Worm (Caenorhabditis elegans) whole organism, L3 larva: ENCODE results near the gene W02D7.5.

ENCODE experiments used
- aly-2 ChIP-seq: fragments of 150-350 bp; optimal IDR thresholded peaks from 2 replicates; lab custom pipeline; 2014; ENCODE audit warnings: missing biosample characterization, missing genetic modification characterization
- ama-1 ChIP-seq: fragments of 150-350 bp; optimal IDR thresholded peaks from 2 replicates; lab custom pipeline; 2018
- ceh-28 ChIP-seq: fragments of 150-350 bp; optimal IDR thresholded peaks from 2 replicates; lab custom pipeline; 2014; ENCODE audit warnings: missing biosample characterization, missing genetic modification reagents, missing genetic modification characterization
- ceh-82 ChIP-seq: fragments of 150-350 bp; optimal IDR thresholded peaks from 2 replicates; lab custom pipeline; 2014; ENCODE audit warnings: missing biosample characterization, missing genetic modification characterization
- ceh-9 ChIP-seq: sonication (generic microtip); optimal IDR thresholded peaks from 2 replicates; lab custom pipeline; 2018; ENCODE audit warnings: missing biosample characterization, missing genetic modification characterization
- egl-27 ChIP-seq: sonication (generic microtip); optimal IDR thresholded peaks from 4 replicates; lab custom pipeline; 2017; ENCODE audit warnings: missing biosample characterization, missing genetic modification reagents, missing genetic modification characterization
- egl-5 ChIP-seq: fragments of 150-350 bp; optimal IDR thresholded peaks from 2 replicates; lab custom pipeline; 2017; ENCODE audit warnings: missing biosample characterization, missing genetic modification reagents, missing genetic modification characterization, inconsistent platforms
- elt-1 ChIP-seq: fragments of 150-350 bp; optimal IDR thresholded peaks from 2 replicates; lab custom pipeline; 2014; ENCODE audit warnings: missing biosample characterization, missing genetic modification characterization
- elt-2 ChIP-seq: sonication (generic microtip); optimal IDR thresholded peaks from 2 replicates; lab custom pipeline; 2016; ENCODE audit warnings: missing genetic modification reagents, mild to moderate bottlenecking, missing genetic modification characterization, missing compliant biosample characterization
- fkh-10 ChIP-seq: sonication (generic microtip); optimal IDR thresholded peaks from 2 replicates; lab custom pipeline; 2017; ENCODE audit warnings: missing biosample characterization, missing genetic modification reagents, missing genetic modification characterization
- fkh-2 ChIP-seq: fragments of 150-350 bp; optimal IDR thresholded peaks from 2 replicates; lab custom pipeline; 2014; ENCODE audit warnings: missing biosample characterization, missing genetic modification reagents, missing genetic modification characterization
- fos-1 ChIP-seq: fragments of 150-350 bp; optimal IDR thresholded peaks from 2 replicates; lab custom pipeline; 2014; ENCODE audit warnings: missing biosample characterization, missing genetic modification characterization
- lin-15B ChIP-seq: fragments of 150-350 bp; optimal IDR thresholded peaks from 2 replicates; lab custom pipeline; 2014; ENCODE audit warnings: missing biosample characterization, missing genetic modification characterization
- lin-39 ChIP-seq: fragments of 150-350 bp; optimal IDR thresholded peaks from 2 replicates; lab custom pipeline; 2018; ENCODE audit warnings: missing biosample characterization, missing genetic modification reagents, missing genetic modification characterization
- mml-1 ChIP-seq: fragments of 150-350 bp; sonication (generic microtip); optimal IDR thresholded peaks from 3 replicates; lab custom pipeline; 2014; ENCODE audit warnings: missing biosample characterization, missing genetic modification characterization
- nfya-1 ChIP-seq: sonication (generic microtip); optimal IDR thresholded peaks from 2 replicates; lab custom pipeline; 2017; ENCODE audit warnings: missing genetic modification characterization, mild to moderate bottlenecking, missing compliant biosample characterization, antibody characterized with exemption, moderate library complexity; ENCODE audit not compliant: insufficient read depth
- nhr-11 ChIP-seq: fragments of 150-350 bp; optimal IDR thresholded peaks from 2 replicates; lab custom pipeline; 2014; ENCODE audit warnings: missing biosample characterization, missing genetic modification characterization
- nhr-12 ChIP-seq: fragments of 150-350 bp; optimal IDR thresholded peaks from 2 replicates; lab custom pipeline; 2014; ENCODE audit warnings: missing biosample characterization, missing genetic modification characterization
- nhr-23 ChIP-seq: fragments of 150-350 bp; optimal IDR thresholded peaks from 2 replicates; lab custom pipeline; 2014; ENCODE audit warnings: missing biosample characterization, missing genetic modification reagents, missing genetic modification characterization
- nhr-237 ChIP-seq: fragments of 150-350 bp; optimal IDR thresholded peaks from 2 replicates; lab custom pipeline; 2014; ENCODE audit warnings: missing biosample characterization, missing genetic modification characterization
- nhr-28 ChIP-seq: fragments of 150-350 bp; optimal IDR thresholded peaks from 2 replicates; lab custom pipeline; 2014; ENCODE audit warnings: missing biosample characterization, missing genetic modification characterization
- nhr-43 ChIP-seq: sonication (generic microtip); optimal IDR thresholded peaks from 2 replicates; lab custom pipeline; 2016; ENCODE audit warnings: mild to moderate bottlenecking, missing genetic modification characterization, missing compliant biosample characterization; ENCODE audit not compliant: poor library complexity, severe bottlenecking
- nhr-67 ChIP-seq: fragments of 150-350 bp; optimal IDR thresholded peaks from 2 replicates; lab custom pipeline; 2014; ENCODE audit warnings: missing biosample characterization, missing genetic modification characterization
- nhr-76 ChIP-seq: fragments of 150-350 bp; sonication (generic microtip); optimal IDR thresholded peaks from 5 replicates; lab custom pipeline; 2014; ENCODE audit warnings: missing biosample characterization, missing genetic modification characterization
- nhr-77 ChIP-seq: fragments of 150-350 bp; optimal IDR thresholded peaks from 2 replicates; lab custom pipeline; 2014; ENCODE audit warnings: missing biosample characterization, missing genetic modification characterization
- pha-4 ChIP-seq: fragments of 150-350 bp; optimal IDR thresholded peaks from 2 replicates; lab custom pipeline; 2014; ENCODE audit warnings: missing biosample characterization, missing genetic modification reagents, missing genetic modification characterization
- pqm-1 ChIP-seq: fragments of 150-350 bp; optimal IDR thresholded peaks from 2 replicates; lab custom pipeline; 2017; ENCODE audit warnings: missing biosample characterization, missing genetic modification characterization, inconsistent platforms
- sea-2 ChIP-seq: fragments of 150-350 bp; sonication (generic microtip); optimal IDR thresholded peaks from 4 replicates; lab custom pipeline; 2014; ENCODE audit warnings: missing biosample characterization, missing genetic modification reagents, missing genetic modification characterization
- skn-1 ChIP-seq: fragments of 150-350 bp; optimal IDR thresholded peaks from 2 replicates; lab custom pipeline; 2014; ENCODE audit warnings: missing biosample characterization, missing genetic modification characterization
- snpc-4 ChIP-seq: fragments of 150-350 bp; optimal IDR thresholded peaks from 2 replicates; lab custom pipeline; 2014; ENCODE audit warnings: missing biosample characterization, missing genetic modification characterization
- unc-39 ChIP-seq: sonication (generic microtip); optimal IDR thresholded peaks from 4 replicates; lab custom pipeline; 2017; ENCODE audit warnings: missing biosample characterization, missing genetic modification characterization
- unc-62 ChIP-seq: fragments of 150-350 bp; sonication (generic microtip); optimal IDR thresholded peaks from 4 replicates; lab custom pipeline; 2014; ENCODE audit warnings: missing biosample characterization, missing genetic modification reagents, missing genetic modification characterization
- ztf-11 ChIP-seq: fragments of 150-350 bp; optimal IDR thresholded peaks from 2 replicates; lab custom pipeline; 2014; ENCODE audit warnings: missing biosample characterization, missing genetic modification characterization

The W02D7.5 gene

DNA sequence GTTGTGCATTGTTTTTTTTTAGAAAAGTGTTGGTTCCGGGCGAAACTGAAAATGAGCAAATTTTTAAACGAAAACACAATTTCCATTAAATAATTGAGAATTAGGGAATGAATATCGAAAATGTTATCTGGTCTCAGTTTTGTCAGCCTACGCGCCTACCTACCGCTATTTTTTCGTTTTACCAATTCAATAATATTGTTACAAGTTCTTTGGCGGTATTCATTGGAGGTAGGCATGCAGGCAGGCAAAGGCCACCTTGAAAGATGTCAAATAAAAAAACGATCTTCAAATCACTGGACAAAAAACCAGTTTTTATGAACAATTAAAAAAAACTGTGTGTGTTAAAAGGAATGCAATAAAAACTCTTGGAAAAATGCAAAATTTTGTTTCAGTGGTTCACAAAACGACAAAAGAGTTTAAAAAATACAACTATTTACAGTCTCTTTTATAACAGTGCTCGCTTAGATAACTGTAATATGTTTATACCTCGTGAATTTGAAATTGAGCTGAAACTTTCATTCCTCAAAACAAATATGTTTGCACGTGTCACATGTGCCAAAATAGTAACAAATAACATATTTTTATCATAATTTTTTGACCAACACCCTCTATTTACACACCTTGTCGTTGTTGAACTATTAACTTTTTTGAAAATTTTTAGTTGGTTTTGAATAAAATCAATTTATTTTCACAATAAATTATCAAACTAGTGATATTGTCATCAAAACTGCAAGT lies 5.6 kb upstream of the W02D7.5 start, which contains the start of gene W02D7.11:
Gene W02D7.11 (minus strand): TSS at position 51 of the 735 bp plus-strand sequence.
- TF ChIP-seq pqm-1 (tag; lab: Kevin White, UChicago) (peak; percentile 9), pha-4 (peak; percentile 87), egl-5 (tag; lab: Kevin White, UChicago) (no peak), elt-2 (peak; percentile 36), lin-39 (tag; lab: Kevin White, UChicago) (no peak), fkh-2 (no peak), nhr-11 (tag; lab: Kevin White, UChicago) (no peak), ceh-9 (no peak), elt-1 (tag; lab: Kevin White, UChicago) (no peak), skn-1 (tag; lab: Kevin White, UChicago) (no peak), nhr-23 (tag; lab: Kevin White, UChicago) (no peak), nhr-76 (tag; lab: Kevin White, UChicago) (no peak), fos-1 (tag; lab: Kevin White, UChicago) (no peak)

DNA sequence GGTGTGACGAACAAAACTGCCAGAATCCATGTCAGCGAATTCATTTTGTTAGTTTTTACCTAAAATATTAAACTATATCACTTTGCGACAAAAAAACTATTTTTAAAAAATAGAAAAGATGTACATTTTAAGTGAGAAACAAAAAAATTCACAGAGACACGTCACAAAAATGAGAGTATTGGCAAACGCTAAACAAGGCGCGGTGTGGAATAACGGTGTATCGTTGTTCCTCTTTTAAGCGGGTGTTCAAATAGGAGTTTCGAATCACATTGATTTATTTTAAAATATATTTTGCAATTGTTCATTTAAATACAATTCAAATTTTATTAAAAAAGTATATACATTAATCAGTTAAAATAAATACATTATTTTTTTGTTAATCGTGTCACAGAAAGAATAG lies 3.5 kb upstream of the W02D7.5 start, which contains the start of gene sel-9:
Gene sel-9 (minus strand): TSS at position 59 of the 400 bp plus-strand sequence.
- TF ChIP-seq nfya-1 (tag; lab: Kevin White, UChicago) (peak; percentile 54), fkh-10 (GFP tag; lab: Kevin White, UChicago) (no peak), nhr-237 (tag; lab: Kevin White, UChicago) (no peak), elt-2 (peak; percentile 22), lin-15B (tag; lab: Kevin White, UChicago) (peak; percentile 74), aly-2 (tag; lab: Kevin White, UChicago) (no peak), ceh-28 (tag; lab: Kevin White, UChicago) (peak; percentile 9), nhr-23 (tag; lab: Kevin White, UChicago) (peak; percentile 46), ceh-9 (no peak), pha-4 (peak; percentile 60), nhr-12 (tag; lab: Kevin White, UChicago) (no peak), nhr-43 (no peak), skn-1 (tag; lab: Kevin White, UChicago) (peak; percentile 16)

DNA sequence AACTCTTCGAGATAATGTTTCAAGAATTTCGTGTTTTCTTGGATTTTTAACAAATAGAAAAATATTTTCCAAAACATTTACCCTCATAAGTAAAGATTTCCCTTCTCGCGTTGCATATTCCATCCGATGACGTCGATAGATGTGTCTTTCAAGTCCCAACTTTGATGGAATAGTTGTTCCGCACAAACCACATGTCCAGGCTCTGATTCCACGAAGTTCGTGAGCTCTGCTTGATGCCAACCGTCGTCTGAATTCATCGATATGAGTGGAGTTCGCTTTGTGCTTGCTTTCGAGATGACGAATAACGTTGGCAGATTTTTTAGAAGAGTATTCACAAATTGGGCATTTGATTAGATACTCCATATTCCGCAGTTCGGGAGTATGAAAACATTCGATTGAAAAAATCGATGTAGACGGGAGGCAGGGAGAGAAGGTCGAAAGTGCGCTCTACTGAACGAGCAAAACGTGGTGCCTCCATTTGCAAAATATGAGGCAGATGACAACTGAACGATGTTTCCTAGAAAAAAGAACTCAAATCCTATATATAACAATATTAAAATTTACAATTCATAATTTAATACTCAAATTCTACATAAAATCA lies 2.0 kb upstream of the W02D7.5 start, which contains the start of gene W02D7.6:
Gene W02D7.6 (minus strand): TSS at position 573 of the 601 bp plus-strand sequence.
- peak; percentile 70 for TF ChIP-seq ama-1 (lab: Kevin White, UChicago)
- TF ChIP-seq nhr-23 (tag; lab: Kevin White, UChicago) = peak; percentile 5
- no peak for TF ChIP-seq fkh-2
- TF ChIP-seq lin-15B (tag; lab: Kevin White, UChicago) = peak; percentile 26
- TF ChIP-seq ztf-11 (tag; lab: Kevin White, UChicago) = no peak
- peak; percentile 38 for TF ChIP-seq snpc-4 (tag; lab: Kevin White, UChicago)
- TF ChIP-seq elt-2 = peak; percentile 13
- TF ChIP-seq nfya-1 (tag; lab: Kevin White, UChicago) = peak; percentile 19
- peak; percentile 8 for TF ChIP-seq pqm-1 (tag; lab: Kevin White, UChicago)
- peak; percentile 22 for TF ChIP-seq ceh-28 (tag; lab: Kevin White, UChicago)
- TF ChIP-seq ceh-82 (tag; lab: Kevin White, UChicago) = no peak
- peak; percentile 23 for TF ChIP-seq pha-4
- TF ChIP-seq aly-2 (tag; lab: Kevin White, UChicago) = no peak
- no peak for TF ChIP-seq nhr-77 (tag; lab: Kevin White, UChicago)
- TF ChIP-seq, all 47 proteins: peak for 9

DNA sequence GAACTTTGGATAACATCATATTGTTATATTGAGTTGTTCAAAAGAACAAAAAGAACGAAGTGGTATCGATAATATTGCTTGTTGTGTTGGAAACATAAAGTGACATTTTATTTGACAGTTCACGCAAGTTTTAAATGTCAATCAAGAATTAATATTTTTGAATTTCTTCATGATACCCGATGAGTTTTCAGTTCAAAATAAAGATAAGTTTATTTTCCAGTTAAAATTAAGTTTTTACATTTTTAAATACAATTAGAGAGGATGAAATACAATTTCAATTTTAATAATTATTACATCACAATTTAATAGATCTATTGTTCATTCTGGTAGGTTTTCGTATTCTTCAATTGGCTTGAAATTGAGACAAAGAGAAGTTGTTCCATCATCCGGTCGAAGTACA lies 1.5 kb downstream of the W02D7.5 start, which contains the start of gene W02D7.4:
Gene W02D7.4 (minus strand): TSS at position 101 of the 400 bp plus-strand sequence.
- TF ChIP-seq ztf-11 (tag; lab: Kevin White, UChicago) (no peak), mml-1 (tag; lab: Kevin White, UChicago) (no peak), unc-39 (tag; lab: Kevin White, UChicago) (no peak), nhr-67 (no peak)

DNA sequence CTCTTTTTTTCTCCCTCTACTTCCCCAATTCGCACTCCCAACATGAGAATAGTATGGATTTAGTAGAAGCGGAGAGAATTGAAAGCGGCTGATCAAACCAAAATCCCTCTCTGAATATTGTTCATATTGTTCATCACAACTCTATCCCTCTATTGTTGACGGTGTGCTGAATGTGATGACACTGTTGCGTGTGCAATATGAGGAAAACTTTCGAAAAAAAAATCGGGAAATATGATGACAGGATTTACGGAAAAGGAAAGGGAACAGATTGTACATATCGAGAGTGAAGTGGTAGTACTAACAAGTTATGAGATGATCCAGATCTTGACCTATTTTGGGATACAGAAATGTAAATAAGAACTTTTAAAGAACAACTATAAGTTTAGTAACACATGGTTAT lies 3.2 kb downstream of the W02D7.5 start, which contains the start of gene smex-1:
Gene smex-1 (minus strand): TSS at position 101 of the 400 bp plus-strand sequence.
- TF ChIP-seq egl-27 (tag; lab: Kevin White, UChicago) (no peak), unc-62 (no peak), nhr-28 (tag; lab: Kevin White, UChicago) (no peak), sea-2 (GFP tag; lab: Kevin White, UChicago) (no peak), skn-1 (tag; lab: Kevin White, UChicago) (no peak), pha-4 (no peak), ztf-11 (tag; lab: Kevin White, UChicago) (no peak), egl-5 (tag; lab: Kevin White, UChicago) (no peak), ama-1 (lab: Kevin White, UChicago) (no peak)
